Worm (Caenorhabditis elegans) whole organism, L1 larva: ENCODE measurements around the gene cutl-9.
A peak's percentile ranks its signal among the peaks of the same experiment; 100 is the strongest.

Experiments
- C04F5.9 ChIP-seq: sonication (generic microtip); optimal IDR thresholded peaks from 2 replicates; lab custom pipeline; 2016; ENCODE audit warnings: missing genetic modification characterization, missing compliant biosample characterization
- Y116A8C.19 ChIP-seq: sonication (generic microtip); optimal IDR thresholded peaks from 2 replicates; lab custom pipeline; 2016; ENCODE audit warnings: missing compliant biosample characterization, missing genetic modification characterization, borderline replicate concordance
- alr-1 ChIP-seq: fragments of 200-800 bp; sonication (Bioruptor generic); optimal IDR thresholded peaks from 2 replicates; lab custom pipeline; 2018; ENCODE audit warnings: borderline replicate concordance, mild to moderate bottlenecking, missing genetic modification characterization, missing compliant biosample characterization
- ceh-82 ChIP-seq, 3 experiments: fragments of 150-350 bp in 1 of 3; sonication (generic microtip) in 2 of 3; optimal IDR thresholded peaks; 2 replicates each; lab custom pipeline; 2014 to 2017; ENCODE audit warnings: missing biosample characterization in 3 of 3, missing genetic modification characterization in 3 of 3
- ceh-88 ChIP-seq: fragments of 200-800 bp; sonication (Bioruptor generic); IDR thresholded peaks from 2 replicates; pipeline ENCODE4 v1.3.6; 2022; ENCODE audit warnings: missing genetic modification characterization, missing compliant biosample characterization
- efl-1 ChIP-seq, 4 experiments: fragments of 150-350 bp; optimal IDR thresholded peaks in 3 of 4; peaks in 1 of 4; 1 replicate in 1 of 4; 2 replicates in 3 of 4; lab custom pipeline; 2014; ENCODE audit warnings: missing biosample characterization in 2 of 4, missing genetic modification characterization in 2 of 4, missing genetic modification reagents in 2 of 4
- elt-2 ChIP-seq: sonication (generic microtip); optimal IDR thresholded peaks from 2 replicates; lab custom pipeline; 2016; ENCODE audit warnings: missing genetic modification characterization, mild to moderate bottlenecking, inconsistent platforms, missing compliant biosample characterization, missing genetic modification reagents
- elt-3 ChIP-seq, 6 experiments: fragments of 150-350 bp in 1 of 6; sonication (generic microtip); optimal IDR thresholded peaks; 2 replicates each; lab custom pipeline; 2017 to 2018; ENCODE audit warnings: missing biosample characterization in 6 of 6, missing genetic modification characterization in 6 of 6, inconsistent platforms in 1 of 6
- fkh-10 ChIP-seq: sonication (generic microtip); optimal IDR thresholded peaks from 2 replicates; lab custom pipeline; 2017; ENCODE audit warnings: missing biosample characterization, missing genetic modification reagents, missing genetic modification characterization
- hpl-2 ChIP-seq: fragments of 150-350 bp; optimal IDR thresholded peaks from 2 replicates; lab custom pipeline; 2014; ENCODE audit warnings: missing biosample characterization, missing genetic modification reagents, missing genetic modification characterization
- jun-1 ChIP-seq: fragments of 150-350 bp; optimal IDR thresholded peaks from 2 replicates; lab custom pipeline; 2014; ENCODE audit warnings: missing biosample characterization, missing genetic modification reagents, missing genetic modification characterization
- lin-15B ChIP-seq: fragments of 150-350 bp; sonication (generic microtip); optimal IDR thresholded peaks from 3 replicates; lab custom pipeline; 2014; ENCODE audit warnings: missing biosample characterization, missing genetic modification characterization
- lsy-2 ChIP-seq, 2 experiments: fragments of 150-350 bp; optimal IDR thresholded peaks; 2 replicates each; lab custom pipeline; 2014; ENCODE audit warnings: missing biosample characterization in 2 of 2, missing genetic modification characterization in 2 of 2
- mab-9 ChIP-seq: fragments of 200-800 bp; sonication (Bioruptor generic); IDR thresholded peaks from 2 replicates; pipeline ENCODE4 v1.3.6; 2022; ENCODE audit warnings: missing genetic modification reagents, missing genetic modification characterization, missing compliant biosample characterization
- mdl-1 ChIP-seq, 2 experiments: fragments of 150-350 bp; optimal IDR thresholded peaks; 2 replicates each; lab custom pipeline; 2014 to 2017; ENCODE audit warnings: missing biosample characterization in 2 of 2, missing genetic modification characterization in 2 of 2, inconsistent platforms in 1 of 2
- nhr-12 ChIP-seq: sonication (generic microtip); optimal IDR thresholded peaks from 2 replicates; lab custom pipeline; 2017; ENCODE audit warnings: missing biosample characterization, missing genetic modification characterization
- nhr-20 ChIP-seq: sonication (generic microtip); optimal IDR thresholded peaks from 2 replicates; lab custom pipeline; 2016; ENCODE audit warnings: mild to moderate bottlenecking, missing genetic modification characterization, missing compliant biosample characterization
- nhr-28 ChIP-seq: fragments of 150-350 bp; optimal IDR thresholded peaks from 2 replicates; lab custom pipeline; 2014; ENCODE audit warnings: missing biosample characterization, missing genetic modification characterization
- nhr-71 ChIP-seq: sonication (generic microtip); optimal IDR thresholded peaks from 2 replicates; lab custom pipeline; 2016; ENCODE audit warnings: mild to moderate bottlenecking, missing genetic modification characterization, moderate library complexity, missing compliant biosample characterization
- nhr-76 ChIP-seq: sonication (generic microtip); optimal IDR thresholded peaks from 2 replicates; lab custom pipeline; 2017; ENCODE audit warnings: missing biosample characterization, missing genetic modification characterization
- nhr-77 ChIP-seq: fragments of 150-350 bp; optimal IDR thresholded peaks from 2 replicates; lab custom pipeline; 2014; ENCODE audit warnings: missing biosample characterization, missing genetic modification characterization
- nhr-84 ChIP-seq: sonication (generic microtip); optimal IDR thresholded peaks from 2 replicates; lab custom pipeline; 2017; ENCODE audit warnings: missing biosample characterization, missing genetic modification characterization
- nhr-85 ChIP-seq: sonication (generic microtip); peaks from one replicate; lab custom pipeline; 2016; ENCODE audit warnings: missing genetic modification characterization, inconsistent platforms, missing compliant biosample characterization
- nhr-90 ChIP-seq: sonication (generic microtip); optimal IDR thresholded peaks from 2 replicates; lab custom pipeline; 2016; ENCODE audit warnings: mild to moderate bottlenecking, missing genetic modification characterization, missing compliant biosample characterization; ENCODE audit not compliant: poor library complexity
- pax-3 ChIP-seq: fragments of 200-800 bp; sonication (Bioruptor generic); optimal IDR thresholded peaks from 2 replicates; lab custom pipeline; 2018; ENCODE audit warnings: mild to moderate bottlenecking, missing genetic modification characterization, moderate library complexity, missing compliant biosample characterization
- rnt-1 ChIP-seq: sonication (generic microtip); optimal IDR thresholded peaks from 2 replicates; lab custom pipeline; 2016; ENCODE audit warnings: mild to moderate bottlenecking, missing genetic modification characterization, moderate library complexity, missing compliant biosample characterization
- sptf-1 ChIP-seq: fragments of 150-350 bp; optimal IDR thresholded peaks from 2 replicates; lab custom pipeline; 2014; ENCODE audit warnings: missing biosample characterization, missing genetic modification characterization
- unc-62 ChIP-seq: fragments of 150-350 bp; optimal IDR thresholded peaks from 2 replicates; lab custom pipeline; 2014; ENCODE audit warnings: missing biosample characterization, missing genetic modification reagents, missing genetic modification characterization
- vab-15 ChIP-seq: sonication (generic microtip); optimal IDR thresholded peaks from 2 replicates; lab custom pipeline; 2017; ENCODE audit warnings: missing genotype, mild to moderate bottlenecking, missing genetic modification characterization, missing compliant biosample characterization
- xbp-1 ChIP-seq: sonication (generic microtip); optimal IDR thresholded peaks from 2 replicates; lab custom pipeline; 2016; ENCODE audit warnings: missing genetic modification characterization, missing compliant biosample characterization
- ztf-11 ChIP-seq, 2 experiments: sonication (generic microtip); optimal IDR thresholded peaks; 2 replicates each; lab custom pipeline; 2016 to 2017; ENCODE audit warnings: missing genetic modification characterization in 2 of 2, missing biosample characterization in 1 of 2, missing compliant biosample characterization in 1 of 2
- ztf-4 ChIP-seq: fragments of 150-350 bp; optimal IDR thresholded peaks from 2 replicates; lab custom pipeline; 2014; ENCODE audit warnings: missing biosample characterization, missing genetic modification characterization

The cutl-9 gene

DNA sequence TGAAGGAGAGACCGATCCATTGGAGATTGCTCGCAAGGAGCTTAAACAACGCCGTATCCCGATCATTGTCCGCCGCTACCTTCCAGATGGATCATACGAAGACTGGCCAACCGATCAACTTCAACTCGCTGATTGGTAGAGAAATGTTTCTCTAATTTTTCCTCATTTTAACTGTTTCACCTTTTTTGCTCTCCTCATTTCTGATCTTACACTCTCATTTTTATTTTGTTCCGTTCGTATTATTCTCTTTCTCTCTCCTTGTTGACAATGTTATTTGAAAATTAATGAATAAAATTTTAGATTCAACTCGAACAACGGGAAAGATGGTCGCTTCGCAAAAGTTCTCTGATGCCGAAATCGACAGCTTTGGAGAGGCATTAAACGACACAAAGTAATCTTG is 42.4 kb upstream of the cutl-9 start, which contains the start of gene dohh-1:
TSS of gene dohh-1 (plus strand) at position 301 of the 400 bp plus-strand sequence.
- no peak for TF ChIP-seq efl-1 (optimal IDR thresholded peaks at IDR 0.05; lab: Kevin White, UChicago)
- peak in 1 of 2 experiments; percentile 14 for TF ChIP-seq efl-1 (GFP tag; optimal IDR thresholded peaks at IDR 0.05 in 1 of 2; lab: Kevin White, UChicago)
- no peak for TF ChIP-seq rnt-1 (tag; lab: Kevin White, UChicago)

DNA sequence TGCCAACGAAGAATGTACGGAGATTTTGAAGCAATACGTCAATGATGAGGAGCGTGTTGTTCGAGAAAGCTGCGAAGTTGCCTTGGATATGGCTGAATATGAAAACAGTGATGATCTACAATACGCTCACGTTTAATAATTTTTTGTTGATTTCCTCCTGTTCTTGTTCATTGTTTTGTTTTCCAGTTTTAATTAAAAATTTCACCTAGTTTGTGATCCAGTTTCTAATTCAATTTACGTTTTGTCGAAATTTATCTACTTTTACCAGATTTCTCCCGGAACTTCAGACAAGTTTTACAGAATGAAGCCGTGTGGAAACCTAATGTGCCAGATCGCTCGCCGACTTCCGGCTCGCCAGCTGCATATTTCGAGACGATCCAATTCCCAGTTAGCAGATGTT is 41.2 kb upstream of the cutl-9 start, which contains the start of gene dap-3:
TSS of gene dap-3 (plus strand) at position 301 of the 400 bp plus-strand sequence.
- no peak for TF ChIP-seq mab-9 (GFP tag; lab: Robert Waterston, UW)
- TF ChIP-seq nhr-28 = no peak
- TF ChIP-seq nhr-12 (tag; lab: Kevin White, UChicago) = no peak
- TF ChIP-seq nhr-77 (tag; lab: Kevin White, UChicago) = no peak
- no peak for TF ChIP-seq nhr-85 (tag; lab: Kevin White, UChicago)
- TF ChIP-seq, all 84 proteins: peak for 0

DNA sequence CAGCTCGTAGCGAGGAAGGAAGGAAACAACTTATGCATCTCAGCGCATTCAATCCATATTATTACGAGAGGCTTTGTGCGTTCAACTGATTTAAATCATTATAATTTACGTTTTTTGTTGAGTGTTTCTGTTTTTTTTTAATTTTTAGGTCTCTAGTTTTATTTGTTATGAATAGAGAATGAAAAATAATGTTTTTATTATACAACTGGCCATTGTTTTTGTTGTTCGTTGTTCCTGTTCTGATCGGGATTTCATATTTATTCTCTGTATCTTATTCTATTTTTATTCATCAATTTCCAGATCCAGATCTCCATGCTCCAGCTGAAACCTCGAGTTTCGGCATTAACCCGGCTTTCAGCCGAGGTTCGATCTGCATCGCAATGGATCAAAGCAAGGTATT is 39.7 kb upstream of the cutl-9 start, which contains the start of gene mrps-22:
TSS of gene mrps-22 (plus strand) at position 301 of the 400 bp plus-strand sequence.
- TF ChIP-seq nhr-84 (tag; lab: Kevin White, UChicago) = no peak
- no peak for TF ChIP-seq efl-1 (optimal IDR thresholded peaks at IDR 0.05; lab: Kevin White, UChicago)
- no peak for TF ChIP-seq efl-1 (GFP tag; optimal IDR thresholded peaks at IDR 0.05 in 1 of 2; lab: Kevin White, UChicago)
- no peak for TF ChIP-seq ceh-82 (tag; optimal IDR thresholded peaks at IDR 0.05; lab: Kevin White, UChicago)
- no peak for TF ChIP-seq C04F5.9 (tag; lab: Kevin White, UChicago)
- TF ChIP-seq ceh-88 = no peak
- no peak for TF ChIP-seq sptf-1 (tag; lab: Kevin White, UChicago)
- no peak for TF ChIP-seq ztf-11 (tag; optimal IDR thresholded peaks at IDR 0.05; lab: Kevin White, UChicago)
- TF ChIP-seq, all 84 proteins: peak for 0

DNA sequence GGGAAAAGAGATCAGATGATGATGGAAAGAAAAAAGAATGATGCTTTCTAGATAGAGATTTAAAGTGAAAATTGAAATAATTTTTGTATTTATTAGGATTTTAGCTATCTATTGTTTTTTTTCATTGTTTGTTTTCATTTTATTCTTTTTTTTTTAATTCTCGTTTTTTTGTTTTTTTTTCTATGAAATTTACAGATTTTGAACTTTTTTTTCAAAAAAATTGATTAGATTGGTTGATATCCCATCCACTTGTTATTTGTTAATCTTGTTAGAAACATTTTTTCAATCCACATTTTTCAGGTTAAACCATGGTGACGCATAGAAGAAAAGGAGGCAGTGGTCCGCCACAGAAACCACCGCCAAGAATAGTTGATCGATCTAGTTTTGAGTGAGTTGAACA is 38.0 kb upstream of the cutl-9 start, which contains the start of gene algn-9:
TSS of gene algn-9 (plus strand) at position 301 of the 400 bp plus-strand sequence.
- TF ChIP-seq nhr-90 (tag; lab: Kevin White, UChicago) = no peak
- TF ChIP-seq nhr-71 = no peak
- TF ChIP-seq mdl-1 (tag; optimal IDR thresholded peaks at IDR 0.05; lab: Kevin White, UChicago) = no peak
- TF ChIP-seq sptf-1 (tag; lab: Kevin White, UChicago) = no peak
- TF ChIP-seq elt-2 (tag; lab: Kevin White, UChicago) = no peak
- TF ChIP-seq hpl-2 (GFP tag; lab: Kevin White, UChicago) = no peak
- no peak for TF ChIP-seq elt-3 (tag; optimal IDR thresholded peaks at IDR 0.05; lab: Kevin White, UChicago)
- no peak for TF ChIP-seq unc-62 (GFP tag; lab: Kevin White, UChicago)
- no peak for TF ChIP-seq pax-3 (tag; lab: Kevin White, UChicago)
- no peak for TF ChIP-seq fkh-10 (GFP tag; lab: Kevin White, UChicago)
- no peak for TF ChIP-seq ztf-4 (tag; lab: Kevin White, UChicago)
- TF ChIP-seq nhr-76 (tag; lab: Kevin White, UChicago) = no peak
- TF ChIP-seq nhr-20 (tag; lab: Kevin White, UChicago) = no peak
- TF ChIP-seq C04F5.9 (tag; lab: Kevin White, UChicago) = no peak
- no peak for TF ChIP-seq Y116A8C.19 (tag; lab: Kevin White, UChicago)
- TF ChIP-seq xbp-1 = no peak
- no peak for TF ChIP-seq lsy-2 (tag; optimal IDR thresholded peaks at IDR 0.05; lab: Kevin White, UChicago)
- TF ChIP-seq jun-1 (tag; lab: Kevin White, UChicago) = no peak
- no peak for TF ChIP-seq rnt-1 (tag; lab: Kevin White, UChicago)
- TF ChIP-seq, all 84 proteins: peak for 0

DNA sequence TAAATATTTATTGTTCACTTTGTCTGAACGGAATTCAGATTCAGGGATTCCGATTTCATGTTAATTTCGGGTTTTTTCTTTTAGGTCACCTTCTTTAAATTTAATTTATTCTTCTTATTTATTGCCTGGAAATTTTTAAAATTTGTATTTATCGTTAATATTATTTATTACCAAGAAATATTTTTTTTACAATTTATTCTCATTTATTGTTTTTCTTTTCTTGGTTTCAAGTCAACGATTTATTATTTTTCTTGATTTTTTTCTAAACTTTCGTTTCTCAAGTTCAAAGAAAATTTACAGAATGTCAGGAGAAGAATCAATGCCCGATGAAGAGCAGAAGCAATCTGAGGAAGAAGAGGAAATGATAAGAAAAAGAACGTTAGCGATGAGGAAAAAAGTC is 34.3 kb upstream of the cutl-9 start, which contains the start of gene crn-3:
TSS of gene crn-3 (plus strand) at position 301 of the 400 bp plus-strand sequence.
- TF ChIP-seq alr-1 (tag; lab: Kevin White, UChicago) (no peak), lin-15B (tag; lab: Kevin White, UChicago) (no peak), nhr-77 (tag; lab: Kevin White, UChicago) (no peak), Y116A8C.19 (tag; lab: Kevin White, UChicago) (no peak), rnt-1 (tag; lab: Kevin White, UChicago) (no peak), vab-15 (tag; lab: Kevin White, UChicago) (no peak), mdl-1 (tag; optimal IDR thresholded peaks at IDR 0.05; lab: Kevin White, UChicago) (no peak)
